Fruit fly (Drosophila melanogaster): ENCODE measurements around the gene CG10445.
A peak's percentile ranks its signal among the peaks of the same experiment; 100 is the strongest.

The CG10445 gene

DNA sequence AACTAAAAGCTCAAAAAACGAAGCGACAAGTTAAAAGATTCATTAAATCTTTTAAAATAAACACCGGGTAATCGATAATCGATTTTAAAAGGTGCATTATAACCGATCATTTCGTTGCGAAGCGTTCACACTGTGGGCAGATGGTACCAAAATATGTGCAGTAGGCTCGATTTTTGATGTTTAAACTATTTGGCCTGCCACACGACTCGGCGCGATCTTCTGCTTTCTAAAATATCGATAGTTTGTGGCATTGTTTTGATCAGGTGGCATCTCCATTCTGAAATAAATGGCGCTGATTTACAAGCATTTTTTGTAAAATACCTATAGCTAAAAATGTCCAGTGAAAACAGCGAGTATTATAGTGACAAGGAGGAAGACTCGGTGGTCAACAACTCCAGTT lies at the start of gene CG10445, which contains the start of gene lds:
TSS of gene CG10445 (minus strand) at position 104 of the 400 bp plus-strand sequence.
TSS of gene lds (plus strand) at position 236 of the 400 bp plus-strand sequence.
- TF ChIP-seq noc (tag; optimal IDR thresholded peaks at IDR 0.05), result no peak

- no peak for TF ChIP-seq noc (tag; optimal IDR thresholded peaks at IDR 0.05)
Measured at dm6 chr3R:7969702-7970175, 49.6 kb upstream of the CG10445 start.

- no peak for TF ChIP-seq noc (tag; optimal IDR thresholded peaks at IDR 0.05)
Measured at dm6 chr3R:7968958-7969701, 49.0 kb upstream of the CG10445 start.

dm6 chr3R:7967801-7968200 lies 47.7 kb upstream of the CG10445 start:
- no peak for TF ChIP-seq noc (tag; optimal IDR thresholded peaks at IDR 0.05)

DNA sequence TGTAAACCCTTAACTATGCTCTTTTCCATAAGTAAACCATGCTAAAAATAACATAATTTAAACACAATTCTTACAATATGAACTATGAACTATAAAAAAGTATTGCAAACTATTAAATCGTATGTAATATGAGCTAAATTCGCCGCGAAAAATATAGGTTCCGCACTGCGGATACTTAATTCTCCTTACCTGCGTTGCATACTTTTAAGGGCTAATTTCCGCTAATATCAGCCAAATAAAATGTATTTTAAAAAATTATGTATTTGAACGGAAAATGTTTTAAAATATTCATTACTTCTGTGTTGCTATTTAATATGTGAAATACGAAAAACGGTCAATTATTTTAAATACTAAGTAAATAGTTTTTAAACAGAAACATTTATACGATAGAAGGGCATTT lies 47.2 kb upstream of the CG10445 start, which contains the start of gene dsx:
TSS of gene dsx (minus strand) at position 62 of the 400 bp plus-strand sequence.
- no peak for TF ChIP-seq noc (tag; optimal IDR thresholded peaks at IDR 0.05)

DNA sequence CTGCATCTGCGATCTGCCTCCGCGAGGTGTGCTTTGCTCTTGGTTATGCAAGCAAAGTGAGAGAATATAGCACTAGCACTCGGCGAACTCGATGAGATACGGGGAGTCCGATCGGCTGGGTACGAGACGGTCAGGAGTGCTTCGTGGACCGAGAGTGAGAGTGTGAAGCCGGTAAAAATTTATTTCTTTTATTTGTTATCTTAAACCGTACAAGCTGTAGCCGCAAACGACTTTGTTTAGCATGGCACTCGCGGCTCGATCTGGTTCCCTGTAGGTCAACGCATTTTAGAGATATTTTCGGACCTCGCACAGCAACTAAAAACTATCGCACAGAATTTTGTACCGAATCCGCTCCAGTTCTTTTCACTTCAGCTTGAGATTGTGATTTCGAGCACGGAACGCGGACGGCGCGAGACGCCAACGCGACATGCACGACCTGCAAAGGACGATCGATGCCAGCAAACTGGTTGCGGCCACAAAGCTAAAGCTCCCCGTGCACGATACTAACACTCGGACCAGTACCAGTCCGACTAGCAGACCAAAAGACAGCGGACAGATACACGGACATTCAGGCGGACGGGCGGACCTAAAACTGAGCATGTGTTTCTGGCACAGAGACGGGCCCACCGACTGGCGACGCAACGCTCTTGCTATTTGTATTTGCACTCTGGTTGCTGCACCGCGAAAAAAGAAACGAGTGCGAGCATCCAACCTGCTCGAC lies 46.6 kb upstream of the CG10445 start:
- no peak for TF ChIP-seq noc (tag; optimal IDR thresholded peaks at IDR 0.05)

- peak; percentile 19 for TF ChIP-seq noc (tag; optimal IDR thresholded peaks at IDR 0.05)
Measured at dm6 chr3R:7964751-7965319, 44.7 kb upstream of the CG10445 start.

dm6 chr3R:7963495-7964132 lies 43.5 kb upstream of the CG10445 start:
- TF ChIP-seq noc (tag; optimal IDR thresholded peaks at IDR 0.05), result no peak

- no peak for TF ChIP-seq noc (tag; optimal IDR thresholded peaks at IDR 0.05)
Measured at dm6 chr3R:7962778-7963494, 42.8 kb upstream of the CG10445 start.

DNA sequence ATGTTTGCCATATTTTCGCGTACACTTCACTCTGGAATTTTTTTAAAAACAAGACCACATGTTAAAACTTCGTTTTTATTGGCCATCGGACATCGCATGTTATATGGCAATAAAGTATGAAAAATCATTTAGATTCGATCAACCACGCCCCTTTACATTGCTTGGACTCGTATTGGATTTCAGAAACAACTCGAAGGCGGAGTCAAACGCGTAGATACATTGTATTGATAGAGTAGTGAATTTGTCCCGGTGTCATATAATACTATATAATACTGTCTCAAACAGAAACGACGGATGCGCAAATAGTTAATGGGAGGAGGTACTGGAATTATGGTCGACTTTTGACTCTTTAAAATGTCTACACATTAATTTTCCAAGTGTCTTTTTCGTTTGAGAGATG lies 41.2 kb upstream of the CG10445 start:
- no peak for TF ChIP-seq noc (tag; optimal IDR thresholded peaks at IDR 0.05)

DNA sequence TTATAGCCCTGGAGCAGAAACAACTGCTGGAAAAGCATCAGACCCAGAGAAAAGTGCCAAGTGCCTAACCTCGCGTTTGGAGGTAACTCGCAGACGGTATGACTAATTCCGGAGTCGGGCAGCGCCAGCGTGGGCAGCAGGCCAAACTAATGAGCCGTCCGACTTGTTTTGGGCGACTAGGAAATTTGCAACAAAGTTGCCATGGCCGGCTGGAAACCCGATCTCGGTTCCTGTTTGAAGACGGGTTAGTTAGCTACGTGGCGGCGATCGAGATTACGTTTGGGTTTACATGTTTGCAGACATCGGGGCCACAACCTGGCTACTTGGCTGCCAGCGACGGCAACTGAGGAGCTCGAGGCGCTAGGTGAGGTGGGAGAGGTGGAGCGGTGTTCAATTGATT lies 36.9 kb upstream of the CG10445 start:
- TF ChIP-seq noc (tag; optimal IDR thresholded peaks at IDR 0.05), result no peak

- TF ChIP-seq noc (tag; optimal IDR thresholded peaks at IDR 0.05), result no peak
Measured at dm6 chr3R:7954477-7954876, 34.4 kb upstream of the CG10445 start.

- no peak for TF ChIP-seq noc (tag; optimal IDR thresholded peaks at IDR 0.05)
Measured at dm6 chr3R:7953041-7953788, 33.1 kb upstream of the CG10445 start.

- no peak for TF ChIP-seq noc (tag; optimal IDR thresholded peaks at IDR 0.05)
Measured at dm6 chr3R:7950147-7950546, 30.0 kb upstream of the CG10445 start.

- no peak for TF ChIP-seq noc (tag; optimal IDR thresholded peaks at IDR 0.05)
Measured at dm6 chr3R:7947349-7947748, 27.2 kb upstream of the CG10445 start.
